Worm (Caenorhabditis elegans): ENCODE measurements around the gene F41F3.1.

DNA sequence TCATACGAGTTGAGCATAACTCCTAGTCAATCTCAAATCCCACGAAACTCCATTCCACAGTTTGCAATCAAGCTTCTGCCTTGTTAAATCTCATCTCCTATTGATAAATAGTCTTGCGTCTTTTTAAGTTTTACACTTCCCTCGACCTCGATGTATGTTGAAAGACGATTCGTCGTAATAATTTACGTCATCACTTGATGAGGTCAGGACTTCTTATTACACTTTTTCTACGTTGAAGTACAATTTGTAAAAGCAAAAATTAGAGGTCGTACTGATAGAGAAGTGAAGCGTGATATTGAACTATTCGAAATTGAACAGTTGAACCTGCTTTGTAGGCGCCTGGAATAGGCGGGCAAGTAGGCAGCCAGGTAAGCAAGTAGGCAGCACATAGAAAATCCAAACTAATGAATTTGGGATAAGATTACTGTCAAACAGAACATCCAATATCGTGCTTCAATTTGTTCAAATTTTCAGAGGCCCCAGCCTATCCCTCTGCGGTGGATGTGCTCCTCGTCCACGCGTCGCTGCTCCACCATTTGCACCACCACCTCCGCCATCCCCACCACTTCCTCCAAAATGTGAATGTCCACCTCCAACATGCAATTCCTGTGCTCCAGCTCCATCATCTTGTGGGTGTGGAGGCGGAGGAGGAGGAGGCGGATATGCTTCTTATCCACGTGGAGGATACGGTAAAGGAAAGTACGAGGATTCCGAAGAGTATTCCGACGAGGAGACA is 4.5 kb upstream of the F41F3.1 start:
- TF ChIP-seq nhr-12 (tag; optimal IDR thresholded peaks at IDR 0.05) (no peak), aly-2 (tag; optimal IDR thresholded peaks at IDR 0.05) (no peak)

All from whole organism, L1 larva.